Worm (Caenorhabditis elegans) whole organism, mixed stage, embryonic: ENCODE results near the gene unc-96.

Experiments used
- lin-13 ChIP-seq: fragments of 150-350 bp; optimal IDR thresholded peaks from 2 replicates; lab custom pipeline; 2014; ENCODE audit warnings: missing biosample characterization, missing genetic modification characterization
- mep-1 ChIP-seq: fragments of 150-350 bp; optimal IDR thresholded peaks from 2 replicates; lab custom pipeline; 2017; ENCODE audit warnings: missing biosample characterization, missing genetic modification reagents, missing genetic modification characterization, inconsistent platforms
- nhr-237 ChIP-seq: fragments of 150-350 bp; optimal IDR thresholded peaks from 2 replicates; lab custom pipeline; 2014; ENCODE audit warnings: missing biosample characterization, missing genetic modification characterization
- pha-4 ChIP-seq: fragments of 150-350 bp; optimal IDR thresholded peaks from 2 replicates; lab custom pipeline; 2018; ENCODE audit warnings: missing biosample characterization, missing genetic modification reagents, missing genetic modification characterization

DNA sequence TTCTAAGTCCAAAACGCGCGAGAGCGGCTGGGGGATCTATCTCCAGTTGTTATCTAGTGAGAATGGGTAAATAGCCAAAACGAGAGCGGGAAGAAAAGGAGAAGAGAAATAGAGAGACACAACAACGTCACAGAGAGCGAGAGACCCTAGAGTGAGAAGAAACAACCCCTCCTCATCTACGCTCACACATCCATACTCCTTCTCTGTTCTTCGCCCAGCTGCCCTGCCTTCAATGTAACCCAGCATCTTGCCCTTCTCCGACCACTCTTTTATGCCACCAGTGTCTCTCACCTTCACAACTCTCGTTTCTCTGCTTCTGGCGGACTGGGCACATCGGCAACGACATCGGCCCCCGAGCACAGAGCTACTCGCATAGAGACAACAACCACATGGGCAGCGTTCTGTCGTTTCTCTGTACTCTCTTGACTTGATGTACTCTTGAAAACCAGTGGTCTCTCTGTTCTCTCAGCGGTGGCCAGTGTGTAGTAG is 27.8 kb downstream of the unc-96 start:
- TF ChIP-seq lin-13: peak; percentile 81
- TF ChIP-seq mep-1: peak; percentile 56
- peak; percentile 62 for TF ChIP-seq nhr-237 (tag; lab: Kevin White, UChicago)
- TF ChIP-seq pha-4 (tag; lab: Kevin White, UChicago): peak; percentile 85
